Worm (Caenorhabditis elegans): ENCODE data around the gene F38A1.15.

ce11 chrIV:1192765-1193164 lies 50.4 kb downstream of the F38A1.15 start, which contains the start of gene spl-3:
- TF ChIP-seq B0310.2 (tag; optimal IDR thresholded peaks at IDR 0.05) (no peak), ama-1 (optimal IDR thresholded peaks at IDR 0.05) (no peak), hmg-4 (GFP tag; optimal IDR thresholded peaks at IDR 0.05) (no peak), F13C5.2 (tag; optimal IDR thresholded peaks at IDR 0.05) (no peak), tbx-11 (GFP tag; IDR thresholded peaks at IDR 0.05) (no peak), pes-1 (GFP tag; IDR thresholded peaks at IDR 0.05) (no peak), hnd-1 (tag; optimal IDR thresholded peaks at IDR 0.05) (no peak), ceh-36 (tag; optimal IDR thresholded peaks at IDR 0.05) (no peak), tra-4 (tag; optimal IDR thresholded peaks at IDR 0.05) (no peak), ets-7 (tag; optimal IDR thresholded peaks at IDR 0.05) (no peak)
